Worm (Caenorhabditis elegans): ENCODE measurements around the gene str-171.

The str-171 gene

ce11 chrV:15132423-15132822, at the start of gene str-171:
str-171 (minus strand) TSS chrV:15132523.
- TF ChIP-seq flt-1 (GFP tag; IDR thresholded peaks at IDR 0.05) (no peak), tab-1 (GFP tag; IDR thresholded peaks at IDR 0.05) (no peak), med-1 (GFP tag; optimal IDR thresholded peaks at IDR 0.05; ENCODE audit: insufficient read depth) (no peak), klf-2 (GFP tag; conservative IDR thresholded peaks at IDR 0.05) (no peak)

- TF ChIP-seq med-1 (GFP tag; optimal IDR thresholded peaks at IDR 0.05; ENCODE audit: insufficient read depth) (no peak), flt-1 (GFP tag; IDR thresholded peaks at IDR 0.05) (no peak), tab-1 (GFP tag; IDR thresholded peaks at IDR 0.05) (no peak), ztf-23 (GFP tag; IDR thresholded peaks at IDR 0.05) (no peak), klf-2 (GFP tag; conservative IDR thresholded peaks at IDR 0.05) (no peak), T22C8.4 (GFP tag; IDR thresholded peaks at IDR 0.05) (no peak), cog-1 (tag; optimal IDR thresholded peaks at IDR 0.05) (no peak), ztf-29 (GFP tag; IDR thresholded peaks at IDR 0.05) (no peak), ref-1 (GFP tag; conservative IDR thresholded peaks at IDR 0.05) (no peak)
Measured at ce11 chrV:15181899-15182298, 49.6 kb upstream of the str-171 start.

ce11 chrV:15179757-15180156, 47.4 kb upstream of the str-171 start, which contains the start of gene T09F5.10:
T09F5.10 (plus strand) TSS chrV:15180057.
- TF ChIP-seq ref-1 (GFP tag; conservative IDR thresholded peaks at IDR 0.05) = no peak
- no peak for TF ChIP-seq klf-2 (GFP tag; conservative IDR thresholded peaks at IDR 0.05)
- no peak for TF ChIP-seq tab-1 (GFP tag; IDR thresholded peaks at IDR 0.05)
- no peak for TF ChIP-seq T22C8.4 (GFP tag; IDR thresholded peaks at IDR 0.05)
- no peak for TF ChIP-seq cog-1 (tag; optimal IDR thresholded peaks at IDR 0.05)
- no peak for TF ChIP-seq ztf-23 (GFP tag; IDR thresholded peaks at IDR 0.05)
- TF ChIP-seq med-1 (GFP tag; optimal IDR thresholded peaks at IDR 0.05; ENCODE audit: insufficient read depth) = no peak
- no peak for TF ChIP-seq ztf-29 (GFP tag; IDR thresholded peaks at IDR 0.05)
- no peak for TF ChIP-seq flt-1 (GFP tag; IDR thresholded peaks at IDR 0.05)

ce11 chrV:15175459-15175858, 43.1 kb upstream of the str-171 start, which contains the start of gene clec-47:
clec-47 (plus strand) TSS chrV:15175759.
- no peak for TF ChIP-seq med-1 (GFP tag; optimal IDR thresholded peaks at IDR 0.05; ENCODE audit: insufficient read depth)
- TF ChIP-seq ref-1 (GFP tag; conservative IDR thresholded peaks at IDR 0.05) = no peak
- no peak for TF ChIP-seq klf-2 (GFP tag; conservative IDR thresholded peaks at IDR 0.05)
- TF ChIP-seq flt-1 (GFP tag; IDR thresholded peaks at IDR 0.05) = no peak
- TF ChIP-seq ztf-29 (GFP tag; IDR thresholded peaks at IDR 0.05) = no peak
- no peak for TF ChIP-seq cog-1 (tag; optimal IDR thresholded peaks at IDR 0.05)
- TF ChIP-seq T22C8.4 (GFP tag; IDR thresholded peaks at IDR 0.05) = no peak
- no peak for TF ChIP-seq tab-1 (GFP tag; IDR thresholded peaks at IDR 0.05)
- TF ChIP-seq ztf-23 (GFP tag; IDR thresholded peaks at IDR 0.05) = no peak

ce11 chrV:15162697-15163096, 30.4 kb upstream of the str-171 start, which contains the start of gene srz-11:
srz-11 (plus strand) TSS chrV:15163082.
- TF ChIP-seq ref-1 (GFP tag; conservative IDR thresholded peaks at IDR 0.05) = no peak

- TF ChIP-seq T22C8.4 (GFP tag; IDR thresholded peaks at IDR 0.05) = no peak
Measured at ce11 chrV:15158691-15159090, 26.4 kb upstream of the str-171 start, which contains the start of gene str-45. str-45 (plus strand) TSS chrV:15158991.

- TF ChIP-seq ztf-23 (GFP tag; IDR thresholded peaks at IDR 0.05) (no peak), med-1 (GFP tag; optimal IDR thresholded peaks at IDR 0.05; ENCODE audit: insufficient read depth) (no peak), ztf-29 (GFP tag; IDR thresholded peaks at IDR 0.05) (no peak), T22C8.4 (GFP tag; IDR thresholded peaks at IDR 0.05) (no peak), klf-2 (GFP tag; conservative IDR thresholded peaks at IDR 0.05) (no peak), flt-1 (GFP tag; IDR thresholded peaks at IDR 0.05) (no peak), tab-1 (GFP tag; IDR thresholded peaks at IDR 0.05) (no peak), ref-1 (GFP tag; conservative IDR thresholded peaks at IDR 0.05) (no peak), cog-1 (tag; optimal IDR thresholded peaks at IDR 0.05) (no peak)
Measured at ce11 chrV:15156504-15156903, 24.2 kb upstream of the str-171 start.

ce11 chrV:15153277-15153676, 21.0 kb upstream of the str-171 start, which contains the start of gene srh-55:
srh-55 (plus strand) TSS chrV:15153577.
- TF ChIP-seq ztf-29 (GFP tag; IDR thresholded peaks at IDR 0.05) = no peak
- TF ChIP-seq klf-2 (GFP tag; conservative IDR thresholded peaks at IDR 0.05) = no peak
- no peak for TF ChIP-seq ref-1 (GFP tag; conservative IDR thresholded peaks at IDR 0.05)
- TF ChIP-seq tab-1 (GFP tag; IDR thresholded peaks at IDR 0.05) = no peak
- no peak for TF ChIP-seq med-1 (GFP tag; optimal IDR thresholded peaks at IDR 0.05; ENCODE audit: insufficient read depth)
- no peak for TF ChIP-seq ztf-23 (GFP tag; IDR thresholded peaks at IDR 0.05)
- TF ChIP-seq T22C8.4 (GFP tag; IDR thresholded peaks at IDR 0.05) = no peak
- no peak for TF ChIP-seq cog-1 (tag; optimal IDR thresholded peaks at IDR 0.05)
- TF ChIP-seq flt-1 (GFP tag; IDR thresholded peaks at IDR 0.05) = no peak

- TF ChIP-seq ztf-29 (GFP tag; IDR thresholded peaks at IDR 0.05) = no peak
- no peak for TF ChIP-seq flt-1 (GFP tag; IDR thresholded peaks at IDR 0.05)
- TF ChIP-seq T22C8.4 (GFP tag; IDR thresholded peaks at IDR 0.05) = no peak
- TF ChIP-seq klf-2 (GFP tag; conservative IDR thresholded peaks at IDR 0.05) = no peak
- TF ChIP-seq ref-1 (GFP tag; conservative IDR thresholded peaks at IDR 0.05) = no peak
- no peak for TF ChIP-seq cog-1 (tag; optimal IDR thresholded peaks at IDR 0.05)
- TF ChIP-seq tab-1 (GFP tag; IDR thresholded peaks at IDR 0.05) = no peak
- no peak for TF ChIP-seq ztf-23 (GFP tag; IDR thresholded peaks at IDR 0.05)
- no peak for TF ChIP-seq med-1 (GFP tag; optimal IDR thresholded peaks at IDR 0.05; ENCODE audit: insufficient read depth)
Measured at ce11 chrV:15152010-15152409, 19.7 kb upstream of the str-171 start.

ce11 chrV:15150661-15151060, 18.3 kb upstream of the str-171 start, which contains the start of gene T09F5.2:
T09F5.2 (plus strand) TSS chrV:15150961.
- TF ChIP-seq ztf-29 (GFP tag; IDR thresholded peaks at IDR 0.05) = no peak
- no peak for TF ChIP-seq flt-1 (GFP tag; IDR thresholded peaks at IDR 0.05)
- no peak for TF ChIP-seq klf-2 (GFP tag; conservative IDR thresholded peaks at IDR 0.05)
- no peak for TF ChIP-seq T22C8.4 (GFP tag; IDR thresholded peaks at IDR 0.05)
- TF ChIP-seq med-1 (GFP tag; optimal IDR thresholded peaks at IDR 0.05; ENCODE audit: insufficient read depth) = no peak
- no peak for TF ChIP-seq cog-1 (tag; optimal IDR thresholded peaks at IDR 0.05)
- TF ChIP-seq ref-1 (GFP tag; conservative IDR thresholded peaks at IDR 0.05) = no peak
- no peak for TF ChIP-seq ztf-23 (GFP tag; IDR thresholded peaks at IDR 0.05)
- TF ChIP-seq tab-1 (GFP tag; IDR thresholded peaks at IDR 0.05) = no peak
